Worm (Caenorhabditis elegans): Measurements from ENCODE around the gene cids-1.

ce11 chrIII:8240948-8241347 lies 3.3 kb upstream of the cids-1 start:
- TF ChIP-seq egl-27 (tag; optimal IDR thresholded peaks at IDR 0.05): no peak
- no peak for TF ChIP-seq lin-15B (tag; optimal IDR thresholded peaks at IDR 0.05)
- TF ChIP-seq lin-13 (GFP tag; optimal IDR thresholded peaks at IDR 0.05): no peak
- no peak for TF ChIP-seq sdz-12 (GFP tag; optimal IDR thresholded peaks at IDR 0.05)
- TF ChIP-seq nhr-102 (tag; optimal IDR thresholded peaks at IDR 0.05): no peak
- TF ChIP-seq dmd-6 (GFP tag; IDR thresholded peaks at IDR 0.05): no peak
- no peak for TF ChIP-seq ama-1 (optimal IDR thresholded peaks at IDR 0.05)
- TF ChIP-seq unc-130 (GFP tag; optimal IDR thresholded peaks at IDR 0.05): no peak
- no peak for TF ChIP-seq ceh-44 (GFP tag; IDR thresholded peaks at IDR 0.05)
- no peak for TF ChIP-seq nhr-11 (tag; optimal IDR thresholded peaks at IDR 0.05)
- no peak for TF ChIP-seq fos-1 (tag; optimal IDR thresholded peaks at IDR 0.05)
- TF ChIP-seq lin-38 (GFP tag; IDR thresholded peaks at IDR 0.05): no peak
- no peak for TF ChIP-seq ZK337.2 (GFP tag; IDR thresholded peaks at IDR 0.05)
- TF ChIP-seq pha-4 (GFP tag; IDR thresholded peaks at IDR 0.05): no peak
- TF ChIP-seq pha-4 (tag; optimal IDR thresholded peaks at IDR 0.05): no peak
